Worm (Caenorhabditis elegans) whole organism, dauer: Measurements from ENCODE around the gene C55A6.1.

Experiments
- unc-62 ChIP-seq: sonication (generic microtip); optimal IDR thresholded peaks from 2 replicates; lab custom pipeline; 2017; ENCODE audit warnings: missing biosample characterization, missing genetic modification reagents, missing genetic modification characterization

The C55A6.1 gene

ce11 chrV:11472209-11472608, 32.6 kb downstream of the C55A6.1 start, which contains the start of the genes nas-20 and nas-21:
Gene nas-20, minus strand, starts transcription at chrV:11472309.
Gene nas-21, plus strand, starts transcription at chrV:11472564.
- TF ChIP-seq unc-62 (GFP tag; lab: Kevin White, UChicago), result no peak

- no peak for TF ChIP-seq unc-62 (GFP tag; lab: Kevin White, UChicago)
Observed at ce11 chrV:11470210-11470713, 34.5 kb downstream of the C55A6.1 start, which contains the start of gene aat-6. Gene aat-6, minus strand, starts transcription at chrV:11470663.

- TF ChIP-seq unc-62 (GFP tag; lab: Kevin White, UChicago), result no peak
Observed at ce11 chrV:11462963-11463453, 41.8 kb downstream of the C55A6.1 start, which contains the start of gene zipt-16. Gene zipt-16, plus strand, starts transcription at chrV:11463013.

ce11 chrV:11459255-11459654, 45.5 kb downstream of the C55A6.1 start, which contains the start of gene T11F9.1:
Gene T11F9.1, plus strand, starts transcription at chrV:11459555.
- no peak for TF ChIP-seq unc-62 (GFP tag; lab: Kevin White, UChicago)

- no peak for TF ChIP-seq unc-62 (GFP tag; lab: Kevin White, UChicago)
Observed at ce11 chrV:11454917-11455316, 49.9 kb downstream of the C55A6.1 start.
